Worm (Caenorhabditis elegans): ENCODE data around the gene slc-25A18.1.
A peak's percentile ranks its signal among the peaks of the same experiment; 100 is the strongest.

slc-25A18.1 gene

ce11 chrX:15045401-15045800 is 41.7 kb upstream of the slc-25A18.1 start:
- TF ChIP-seq cebp-1 (GFP tag; IDR thresholded peaks at IDR 0.05) (peak; percentile 48; the same call in 1 of the 2 replicates), cebp-1 (tag; optimal IDR thresholded peaks at IDR 0.05) (peak; percentile 88), sea-2 (GFP tag; IDR thresholded peaks at IDR 0.05) (no peak)

- no peak for TF ChIP-seq lin-35 (GFP tag; optimal IDR thresholded peaks at IDR 0.05)
- peak; percentile 21 for TF ChIP-seq ceh-27 (GFP tag; optimal IDR thresholded peaks at IDR 0.05)
Observed at ce11 chrX:15042549-15042948, 38.8 kb upstream of the slc-25A18.1 start.

DNA sequence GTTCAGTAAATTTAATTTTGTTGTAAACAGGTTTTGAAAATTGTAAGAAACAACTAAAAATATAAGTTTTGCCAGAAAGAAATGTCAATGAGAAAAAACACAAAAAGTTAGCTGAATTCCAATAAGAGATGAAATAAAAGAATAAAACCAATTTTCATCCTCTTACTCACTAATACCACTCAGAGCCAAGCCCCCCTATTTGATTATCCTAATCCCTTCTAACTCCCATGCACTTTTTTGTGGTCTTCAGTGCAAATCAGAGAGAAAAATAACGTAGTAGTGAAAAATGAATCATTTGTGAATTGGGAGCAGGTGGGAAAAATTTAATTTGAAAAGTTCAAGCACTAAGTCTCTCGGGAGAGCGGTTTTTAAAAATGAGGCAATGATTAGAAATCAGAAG is 37.6 kb upstream of the slc-25A18.1 start:
- no peak for TF ChIP-seq dox-1 (GFP tag; IDR thresholded peaks at IDR 0.05)

ce11 chrX:15040552-15041080 is 36.9 kb upstream of the slc-25A18.1 start, which contains the start of gene C18B12.4:
C18B12.4 (minus strand) TSS chrX:15040602.
- TF ChIP-seq nfya-1 (tag; optimal IDR thresholded peaks at IDR 0.05; ENCODE audit: borderline replicate concordance, insufficient read depth): no peak
- TF ChIP-seq ZK185.1 (tag; optimal IDR thresholded peaks at IDR 0.05; ENCODE audit: poor library complexity, severe bottlenecking): peak; percentile 64
- TF ChIP-seq pha-4 (tag; optimal IDR thresholded peaks at IDR 0.05): no peak
- peak; percentile 77; the same call in 1 of the 2 replicates for TF ChIP-seq egl-44 (GFP tag; IDR thresholded peaks at IDR 0.05)
- no peak for TF ChIP-seq mes-4 (tag; optimal IDR thresholded peaks at IDR 0.05)
- no peak for TF ChIP-seq Y53F4B.3 (GFP tag; IDR thresholded peaks at IDR 0.05)
- TF ChIP-seq chd-7 (tag; optimal IDR thresholded peaks at IDR 0.05): peak; percentile 87
- no peak for TF ChIP-seq F49E8.2 (tag; optimal IDR thresholded peaks at IDR 0.05; ENCODE audit: insufficient read depth)
- peak; percentile 74 for TF ChIP-seq bed-2 (GFP tag; IDR thresholded peaks at IDR 0.05)
- TF ChIP-seq ceh-79 (tag; optimal IDR thresholded peaks at IDR 0.05): no peak
- peak; percentile 83 for TF ChIP-seq Y67H2A.10 (GFP tag; conservative IDR thresholded peaks at IDR 0.05)
- TF ChIP-seq xnd-1 (tag; optimal IDR thresholded peaks at IDR 0.05): no peak
- TF ChIP-seq ztf-26 (tag; optimal IDR thresholded peaks at IDR 0.05): peak; percentile 93
- no peak for TF ChIP-seq lsl-1 (GFP tag; optimal IDR thresholded peaks at IDR 0.05)
- TF ChIP-seq ceh-91 (GFP tag; IDR thresholded peaks at IDR 0.05): no peak
- 0 out of 2 replicates have a peak, but pooled peaks have one; percentile 18 for TF ChIP-seq ceh-100 (GFP tag; IDR thresholded peaks at IDR 0.05)
- peak; percentile 36 for TF ChIP-seq repo-1 (tag; optimal IDR thresholded peaks at IDR 0.05)
- TF ChIP-seq aptf-2 (GFP tag; conservative IDR thresholded peaks at IDR 0.05): no peak
- peak; percentile 6 for TF ChIP-seq B0261.1 (tag; optimal IDR thresholded peaks at IDR 0.05)
- TF ChIP-seq attf-5 (GFP tag; optimal IDR thresholded peaks at IDR 0.05): peak; percentile 93
- peak; percentile 39; the same call in 1 of the 2 replicates for TF ChIP-seq Y56A3A.18 (GFP tag; IDR thresholded peaks at IDR 0.05)
- TF ChIP-seq F57C9.4 (tag; optimal IDR thresholded peaks at IDR 0.05): no peak
- TF ChIP-seq lir-1 (GFP tag; conservative IDR thresholded peaks at IDR 0.05): peak; percentile 86
- no peak for TF ChIP-seq hmg-20 (GFP tag; IDR thresholded peaks at IDR 0.05)
- TF ChIP-seq T07F8.4 (tag; optimal IDR thresholded peaks at IDR 0.05): no peak
- TF ChIP-seq bed-1 (GFP tag; IDR thresholded peaks at IDR 0.05): no peak
- peak; percentile 85 for TF ChIP-seq somi-1 (GFP tag; optimal IDR thresholded peaks at IDR 0.05)
- TF ChIP-seq ceh-58 (GFP tag; IDR thresholded peaks at IDR 0.05): no peak
- no peak for TF ChIP-seq akir-1 (GFP tag; optimal IDR thresholded peaks at IDR 0.05)
- peak; percentile 27 for TF ChIP-seq die-1 (tag; optimal IDR thresholded peaks at IDR 0.05)
- TF ChIP-seq F57A8.1 (GFP tag; optimal IDR thresholded peaks at IDR 0.05): no peak
- TF ChIP-seq rec-8 (tag; optimal IDR thresholded peaks at IDR 0.05): no peak
- no peak for TF ChIP-seq snpc-4 (GFP tag; optimal IDR thresholded peaks at IDR 0.05)
- TF ChIP-seq snpc-4 (tag; optimal IDR thresholded peaks at IDR 0.05): peak; percentile 19 to 74 (median 62)
- peak; percentile 62 for TF ChIP-seq madf-6 (GFP tag; IDR thresholded peaks at IDR 0.05)
- peak; percentile 55 for TF ChIP-seq madf-8 (GFP tag; conservative IDR thresholded peaks at IDR 0.05)
- TF ChIP-seq F37B4.10 (GFP tag; IDR thresholded peaks at IDR 0.05): no peak

Data from whole organism, young adult.